Worm (Caenorhabditis elegans) whole organism, L4/young adult: ENCODE measurements around the gene unc-2.

Source experiments
- W03F9.2 ChIP-seq: fragments of 150-350 bp; optimal IDR thresholded peaks from 2 replicates; lab custom pipeline; 2014; ENCODE audit warnings: missing biosample characterization, missing genetic modification characterization
- dao-5 ChIP-seq: sonication (generic microtip); optimal IDR thresholded peaks from 2 replicates; lab custom pipeline; 2016; ENCODE audit warnings: missing genotype, missing genetic modification characterization, moderate library complexity, missing compliant biosample characterization
- him-1 ChIP-seq: sonication (generic microtip); optimal IDR thresholded peaks from 2 replicates; lab custom pipeline; 2016; ENCODE audit warnings: missing genotype, missing genetic modification reagents, missing genetic modification characterization, missing compliant biosample characterization

DNA sequence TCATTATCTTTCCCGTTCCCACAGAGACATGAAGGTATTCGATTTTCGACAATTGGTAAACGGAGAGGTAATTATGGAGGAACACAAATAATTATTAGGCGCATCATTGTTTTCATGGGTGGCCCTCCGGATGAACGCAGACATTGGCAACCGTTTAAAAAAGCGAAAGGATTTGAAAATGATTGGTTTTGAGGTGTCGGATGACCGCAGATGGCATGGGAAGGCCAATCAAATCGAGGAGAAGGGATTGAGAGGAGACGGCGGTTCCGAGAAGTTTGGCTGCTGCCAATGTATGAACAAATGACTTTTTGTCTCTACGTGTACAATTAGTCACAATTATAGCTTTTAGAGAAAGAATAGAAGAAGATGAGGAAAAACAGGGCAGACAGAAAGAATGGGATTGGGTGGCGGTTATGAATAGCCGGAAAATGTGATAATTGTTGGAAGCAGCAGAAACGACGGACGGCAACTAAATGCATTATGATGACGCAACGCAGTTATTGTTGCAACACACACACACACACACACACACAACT, 55.8 kb downstream of the unc-2 start:
- TF ChIP-seq him-1 (tag; lab: Kevin White, UChicago) (no peak), W03F9.2 (no peak), dao-5 (tag; lab: Kevin White, UChicago) (no peak)
